Fruit fly (Drosophila melanogaster): ENCODE results near the gene htt.

DNA sequence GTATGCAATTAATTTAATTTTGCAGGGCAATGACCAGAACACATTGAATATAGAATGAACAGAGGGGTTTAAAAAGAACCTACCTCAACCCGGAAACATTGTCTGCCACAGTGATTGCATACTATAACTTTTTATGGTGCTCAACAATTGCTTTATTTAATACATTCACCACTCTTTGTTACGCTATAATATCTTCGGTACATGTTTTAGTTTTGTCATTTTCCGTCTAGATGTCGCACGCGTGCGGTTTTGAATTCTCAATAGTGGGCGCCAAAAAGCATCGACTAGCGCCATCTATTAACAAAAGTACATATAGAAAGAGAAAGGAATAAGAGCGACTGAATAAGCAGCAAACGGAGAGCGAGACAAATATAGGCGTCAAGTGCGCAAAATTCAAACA is 23.9 kb upstream of the htt start:
- TF ChIP-seq Snoo (tag; optimal IDR thresholded peaks at IDR 0.05): peak; percentile 69
- peak; percentile 69 for TF ChIP-seq EcR (GFP tag; optimal IDR thresholded peaks at IDR 0.05)
- TF ChIP-seq CG4496 (GFP tag; IDR thresholded peaks at IDR 0.05): peak; percentile 84
- peak; percentile 63 for TF ChIP-seq Ets98B (GFP tag; IDR thresholded peaks at IDR 0.05)
- peak; percentile 39 for TF ChIP-seq CG17806 (tag; optimal IDR thresholded peaks at IDR 0.05)
- TF ChIP-seq Pif1B (GFP tag; optimal IDR thresholded peaks at IDR 0.05): peak; percentile 9
- peak; percentile 66 for TF ChIP-seq D1 (tag; optimal IDR thresholded peaks at IDR 0.05)
- TF ChIP-seq CG12605 (GFP tag; IDR thresholded peaks at IDR 0.05): no peak
- TF ChIP-seq CG9948 (tag; optimal IDR thresholded peaks at IDR 0.05): no peak

All from whole organism, pupa.